Worm (Caenorhabditis elegans) whole organism, early embryonic: Measurements from ENCODE around the gene fbxa-106.

Experiments used
- B0310.2 ChIP-seq: sonication (generic microtip); optimal IDR thresholded peaks from 2 replicates; lab custom pipeline; 2016; ENCODE audit warnings: mild to moderate bottlenecking, missing genetic modification characterization, missing compliant biosample characterization
- F13C5.2 ChIP-seq: sonication (generic microtip); optimal IDR thresholded peaks from 2 replicates; lab custom pipeline; 2017; ENCODE audit warnings: mild to moderate bottlenecking, missing genetic modification characterization, inconsistent platforms, missing compliant biosample characterization
- ama-1 ChIP-seq: fragments of 150-350 bp; optimal IDR thresholded peaks from 2 replicates; lab custom pipeline; 2014
- ets-7 ChIP-seq: sonication (generic microtip); optimal IDR thresholded peaks from 2 replicates; lab custom pipeline; 2016; ENCODE audit warnings: missing genotype, missing genetic modification characterization, missing compliant biosample characterization
- flt-1 ChIP-seq: fragments of 200-800 bp; sonication (Bioruptor generic); IDR thresholded peaks from 2 replicates; pipeline ENCODE4 v1.3.6; 2022; ENCODE audit warnings: missing genetic modification characterization, missing compliant biosample characterization
- hmbx-1 ChIP-seq: sonication (generic microtip); optimal IDR thresholded peaks from 2 replicates; lab custom pipeline; 2016; ENCODE audit warnings: mild to moderate bottlenecking, missing genetic modification characterization, missing compliant biosample characterization
- hmg-4 ChIP-seq: fragments of 200-800 bp; sonication (Bioruptor generic); optimal IDR thresholded peaks from 2 replicates; lab custom pipeline; 2018; ENCODE audit warnings: mild to moderate bottlenecking, missing genetic modification characterization, missing compliant biosample characterization
- sea-1 ChIP-seq: fragments of 200-800 bp; sonication (Bioruptor generic); conservative IDR thresholded peaks from 2 replicates; pipeline ENCODE4 v1.3.6; 2022; ENCODE audit warnings: missing genetic modification characterization, missing compliant biosample characterization

ce11 chrV:18079163-18079562 is 5.8 kb downstream of the fbxa-106 start:
- TF ChIP-seq flt-1 (GFP tag; lab: Robert Waterston, UW) = no peak
- peak; percentile 22 for TF ChIP-seq F13C5.2 (tag; lab: Kevin White, UChicago)
- TF ChIP-seq sea-1 = no peak
- no peak for TF ChIP-seq ama-1 (lab: Kevin White, UChicago)
- no peak for TF ChIP-seq hmg-4 (GFP tag; lab: Kevin White, UChicago)
- TF ChIP-seq ets-7 (tag; lab: Kevin White, UChicago) = no peak
- TF ChIP-seq B0310.2 (tag; lab: Kevin White, UChicago) = no peak
- TF ChIP-seq hmbx-1 (tag; lab: Kevin White, UChicago) = no peak
